Worm (Caenorhabditis elegans) whole organism, L4 larva: ENCODE results near the gene F56D6.21.

Experiments
- F49E8.2 ChIP-seq: sonication (generic microtip); optimal IDR thresholded peaks from 2 replicates; lab custom pipeline; 2016; ENCODE audit warnings: missing compliant biosample characterization, mild to moderate bottlenecking, missing genetic modification characterization, borderline replicate concordance
- aha-1 ChIP-seq: fragments of 150-350 bp; peaks from one replicate; lab custom pipeline; 2014; ENCODE audit warnings: missing biosample characterization, missing genetic modification characterization
- hlh-11 ChIP-seq: fragments of 200-800 bp; sonication (Bioruptor generic); optimal IDR thresholded peaks from 2 replicates; lab custom pipeline; 2018; ENCODE audit warnings: mild to moderate bottlenecking, missing genetic modification characterization, missing compliant biosample characterization
- nhr-25 ChIP-seq: sonication (generic microtip); optimal IDR thresholded peaks from 2 replicates; lab custom pipeline; 2017; ENCODE audit warnings: missing genetic modification characterization, mild to moderate bottlenecking, missing compliant biosample characterization, antibody characterized with exemption, moderate library complexity, borderline replicate concordance; ENCODE audit not compliant: insufficient read depth
- nhr-28 ChIP-seq: fragments of 150-350 bp; optimal IDR thresholded peaks from 2 replicates; lab custom pipeline; 2014; ENCODE audit warnings: missing biosample characterization, missing genetic modification characterization
- nhr-76 ChIP-seq: fragments of 150-350 bp; optimal IDR thresholded peaks from 2 replicates; lab custom pipeline; 2014; ENCODE audit warnings: missing biosample characterization, missing genetic modification characterization
- saeg-2 ChIP-seq: fragments of 200-800 bp; sonication (Bioruptor generic); IDR thresholded peaks from 2 replicates; pipeline ENCODE4 v1.3.6; 2022; ENCODE audit warnings: missing genetic modification reagents, missing genetic modification characterization, missing compliant biosample characterization
- set-16 ChIP-seq: fragments of 200-800 bp; sonication (Bioruptor generic); IDR thresholded peaks from 2 replicates; pipeline ENCODE4 v1.3.6; 2022; ENCODE audit warnings: missing genetic modification reagents, missing genetic modification characterization, missing compliant biosample characterization
- skn-1 ChIP-seq: fragments of 150-350 bp; optimal IDR thresholded peaks from 2 replicates; lab custom pipeline; 2014; ENCODE audit warnings: missing biosample characterization, missing genetic modification characterization
- snpc-1.2 ChIP-seq: fragments of 200-800 bp; sonication (Bioruptor generic); IDR thresholded peaks from 2 replicates; pipeline ENCODE4 v1.3.6; 2022; ENCODE audit warnings: missing genetic modification reagents, missing genetic modification characterization, missing compliant biosample characterization
- unc-39 ChIP-seq: sonication (generic microtip); optimal IDR thresholded peaks from 2 replicates; lab custom pipeline; 2017; ENCODE audit warnings: missing biosample characterization, missing genetic modification characterization

DNA sequence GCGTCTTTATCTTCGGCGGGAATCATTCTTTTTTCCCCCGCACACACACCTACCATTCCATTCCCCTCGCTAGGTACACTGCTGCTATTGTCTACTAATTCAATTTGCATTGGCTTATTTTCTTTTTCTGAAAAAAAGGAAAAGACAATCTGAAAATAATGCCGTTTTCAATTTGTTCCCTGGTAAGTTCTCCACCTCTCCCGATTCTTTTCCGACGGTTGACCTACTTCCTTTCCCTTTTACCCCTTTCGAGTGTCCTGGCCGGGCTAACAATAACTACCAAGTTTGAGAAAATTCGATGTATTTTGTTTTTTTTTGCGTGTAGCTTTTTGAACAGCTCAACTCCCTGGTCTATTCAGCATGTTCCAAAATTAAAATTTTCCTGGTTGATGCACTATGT, 37.5 kb upstream of the F56D6.21 start, which contains the start of gene F37C4.4:
- TF ChIP-seq nhr-76 (no peak), set-16 (GFP tag; lab: Robert Waterston, UW) (no peak), unc-39 (tag; lab: Kevin White, UChicago) (no peak), nhr-28 (no peak), aha-1 (tag; lab: Kevin White, UChicago) (peak; percentile 54), nhr-25 (tag; lab: Kevin White, UChicago) (no peak), snpc-1.2 (GFP tag; lab: Robert Waterston, UW) (no peak), hlh-11 (tag; lab: Kevin White, UChicago) (no peak), saeg-2 (GFP tag; lab: Robert Waterston, UW) (no peak), skn-1 (no peak), F49E8.2 (tag; lab: Kevin White, UChicago) (no peak)
